Worm (Caenorhabditis elegans) whole organism, young adult: ENCODE measurements around the gene K07C5.2.

Experiments used
- B0019.2 ChIP-seq: fragments of 200-800 bp; sonication (Bioruptor generic); conservative IDR thresholded peaks from 2 replicates; pipeline ENCODE4 v1.3.6; 2022; ENCODE audit warnings: missing genetic modification reagents, missing genetic modification characterization, missing compliant biosample characterization
- B0261.1 ChIP-seq: sonication (generic microtip); optimal IDR thresholded peaks from 2 replicates; lab custom pipeline; 2016; ENCODE audit warnings: mild to moderate bottlenecking, missing genetic modification characterization, moderate library complexity, missing compliant biosample characterization
- C06A6.2 ChIP-seq: fragments of 200-800 bp; sonication (Bioruptor generic); conservative IDR thresholded peaks from 2 replicates; pipeline ENCODE4 v1.3.6; 2022; ENCODE audit warnings: missing genetic modification characterization, missing compliant biosample characterization
- D2030.7 ChIP-seq: fragments of 200-800 bp; sonication (Bioruptor generic); IDR thresholded peaks from 2 replicates; pipeline ENCODE4 v1.3.6; 2022; ENCODE audit warnings: missing genetic modification reagents, missing genetic modification characterization, missing compliant biosample characterization
- F33H1.4 ChIP-seq: fragments of 200-800 bp; sonication (Bioruptor generic); IDR thresholded peaks from 2 replicates; pipeline ENCODE4 v1.3.6; 2022; ENCODE audit warnings: missing genetic modification reagents, missing genetic modification characterization, missing compliant biosample characterization
- F52B5.7 ChIP-seq: sonication (generic microtip); optimal IDR thresholded peaks from 2 replicates; lab custom pipeline; 2016; ENCODE audit warnings: mild to moderate bottlenecking, missing genetic modification characterization, missing compliant biosample characterization
- F57A8.1 ChIP-seq: fragments of 200-800 bp; sonication (Bioruptor generic); optimal IDR thresholded peaks from 2 replicates; lab custom pipeline; 2018; ENCODE audit warnings: mild to moderate bottlenecking, missing genetic modification characterization, moderate library complexity, missing compliant biosample characterization
- Y56A3A.18 ChIP-seq: fragments of 200-800 bp; sonication (Bioruptor generic); IDR thresholded peaks from 2 replicates; pipeline ENCODE4 v1.3.6; 2022; ENCODE audit warnings: missing genetic modification reagents, missing genetic modification characterization, missing compliant biosample characterization
- Y79H2A.3 ChIP-seq: fragments of 200-800 bp; sonication (Bioruptor generic); conservative IDR thresholded peaks from 2 replicates; pipeline ENCODE4 v1.3.6; 2022; ENCODE audit warnings: missing genetic modification reagents, missing genetic modification characterization, missing compliant biosample characterization
- ZK185.1 ChIP-seq: sonication (generic microtip); optimal IDR thresholded peaks from 2 replicates; lab custom pipeline; 2016; ENCODE audit warnings: mild to moderate bottlenecking, missing genetic modification characterization, missing compliant biosample characterization; ENCODE audit not compliant: poor library complexity, severe bottlenecking
- bed-1 ChIP-seq: fragments of 200-800 bp; sonication (Bioruptor generic); IDR thresholded peaks from 2 replicates; pipeline ENCODE4 v1.3.6; 2022; ENCODE audit warnings: missing genetic modification reagents, missing genetic modification characterization, missing compliant biosample characterization
- bed-2 ChIP-seq: fragments of 200-800 bp; sonication (Bioruptor generic); IDR thresholded peaks from 2 replicates; pipeline ENCODE4 v1.3.6; 2022; ENCODE audit warnings: missing genetic modification reagents, missing genetic modification characterization, missing compliant biosample characterization
- cebp-1 ChIP-seq, 2 experiments: fragments of 200-800 bp in 1 of 2; sonication (Bioruptor generic) in 1 of 2; sonication (generic microtip) in 1 of 2; IDR thresholded peaks in 1 of 2; optimal IDR thresholded peaks in 1 of 2; 2 replicates each; pipeline versions ENCODE4 v1.3.6 to Lab custom; 2017 to 2022; ENCODE audit warnings: missing compliant biosample characterization in 2 of 2, missing genetic modification characterization in 2 of 2, mild to moderate bottlenecking in 1 of 2, missing genetic modification reagents in 1 of 2, moderate library complexity in 1 of 2
- ceh-27 ChIP-seq: fragments of 200-800 bp; sonication (Bioruptor generic); optimal IDR thresholded peaks from 2 replicates; lab custom pipeline; 2018; ENCODE audit warnings: mild to moderate bottlenecking, missing genetic modification characterization, moderate library complexity, missing compliant biosample characterization
- ceh-40 ChIP-seq: fragments of 200-800 bp; sonication (Bioruptor generic); IDR thresholded peaks from 2 replicates; pipeline ENCODE4 v1.3.6; 2022; ENCODE audit warnings: missing genetic modification characterization, missing compliant biosample characterization
- ceh-79 ChIP-seq: sonication (generic microtip); optimal IDR thresholded peaks from 2 replicates; lab custom pipeline; 2017; ENCODE audit warnings: mild to moderate bottlenecking, missing genetic modification characterization, missing compliant biosample characterization
- ceh-91 ChIP-seq: fragments of 200-800 bp; sonication (Bioruptor generic); IDR thresholded peaks from 2 replicates; pipeline ENCODE4 v1.3.6; 2022; ENCODE audit warnings: missing genetic modification reagents, missing genetic modification characterization, missing compliant biosample characterization
- chd-7 ChIP-seq: sonication (generic microtip); optimal IDR thresholded peaks from 2 replicates; lab custom pipeline; 2016; ENCODE audit warnings: mild to moderate bottlenecking, missing genetic modification characterization, moderate library complexity, missing compliant biosample characterization
- die-1 ChIP-seq: sonication (generic microtip); optimal IDR thresholded peaks from 2 replicates; lab custom pipeline; 2016; ENCODE audit warnings: missing genotype, mild to moderate bottlenecking, missing genetic modification characterization, missing compliant biosample characterization
- dox-1 ChIP-seq: fragments of 200-800 bp; sonication (Bioruptor generic); IDR thresholded peaks from 2 replicates; pipeline ENCODE4 v1.3.6; 2022; ENCODE audit warnings: missing genetic modification reagents, missing genetic modification characterization, missing compliant biosample characterization
- dpff-1 ChIP-seq: sonication (generic microtip); optimal IDR thresholded peaks from 2 replicates; lab custom pipeline; 2017; ENCODE audit warnings: mild to moderate bottlenecking, missing genetic modification characterization, missing compliant biosample characterization
- egl-44 ChIP-seq: fragments of 200-800 bp; sonication (Bioruptor generic); IDR thresholded peaks from 2 replicates; pipeline ENCODE4 v1.3.6; 2022; ENCODE audit warnings: missing genetic modification reagents, missing genetic modification characterization, missing compliant biosample characterization
- ekl-4 ChIP-seq: fragments of 200-800 bp; sonication (Bioruptor generic); IDR thresholded peaks from 2 replicates; pipeline ENCODE4 v1.3.6; 2022; ENCODE audit warnings: missing genetic modification reagents, missing genetic modification characterization, missing compliant biosample characterization
- fkh-3 ChIP-seq: sonication (generic microtip); optimal IDR thresholded peaks from 2 replicates; lab custom pipeline; 2016; ENCODE audit warnings: mild to moderate bottlenecking, missing genetic modification characterization, missing compliant biosample characterization
- hlh-26 ChIP-seq: fragments of 200-800 bp; sonication (Bioruptor generic); conservative IDR thresholded peaks from 2 replicates; pipeline ENCODE4 v1.3.6; 2022; ENCODE audit warnings: missing genetic modification reagents, missing genetic modification characterization, missing compliant biosample characterization
- hmg-1.2 ChIP-seq: fragments of 200-800 bp; sonication (Bioruptor generic); IDR thresholded peaks from 2 replicates; pipeline ENCODE4 v1.3.6; 2022; ENCODE audit warnings: missing genetic modification reagents, missing genetic modification characterization, missing compliant biosample characterization
- hmg-20 ChIP-seq: fragments of 200-800 bp; sonication (Bioruptor generic); IDR thresholded peaks from 2 replicates; pipeline ENCODE4 v1.3.6; 2022; ENCODE audit warnings: missing genetic modification reagents, missing genetic modification characterization, missing compliant biosample characterization
- hsf-1 ChIP-seq: fragments of 200-800 bp; sonication (Bioruptor generic); IDR thresholded peaks from 2 replicates; pipeline ENCODE4 v1.3.6; 2022; ENCODE audit warnings: missing genetic modification reagents, missing genetic modification characterization, missing compliant biosample characterization
- lin-35 ChIP-seq, 3 experiments: fragments of 150-350 bp in 2 of 3; sonication (generic microtip) in 1 of 3; optimal IDR thresholded peaks; 2 replicates each; lab custom pipeline; 2014 to 2018; ENCODE audit warnings: missing biosample characterization in 3 of 3, missing genetic modification characterization in 3 of 3, missing genetic modification reagents in 3 of 3
- lir-1 ChIP-seq: fragments of 200-800 bp; sonication (Bioruptor generic); conservative IDR thresholded peaks from 2 replicates; pipeline ENCODE4 v1.3.6; 2022; ENCODE audit warnings: missing genetic modification reagents, missing genetic modification characterization, missing compliant biosample characterization
- madf-10 ChIP-seq: sonication (generic microtip); optimal IDR thresholded peaks from 2 replicates; lab custom pipeline; 2016; ENCODE audit warnings: mild to moderate bottlenecking, missing genetic modification characterization, missing compliant biosample characterization
- nhr-120 ChIP-seq: fragments of 200-800 bp; sonication (Bioruptor generic); IDR thresholded peaks from 2 replicates; pipeline ENCODE4 v1.3.6; 2022; ENCODE audit warnings: missing genetic modification characterization, missing compliant biosample characterization
- rcor-1 ChIP-seq: fragments of 200-800 bp; sonication (Bioruptor generic); IDR thresholded peaks from 2 replicates; pipeline ENCODE4 v1.3.6; 2022; ENCODE audit warnings: missing genetic modification reagents, missing genetic modification characterization, missing compliant biosample characterization
- repo-1 ChIP-seq: sonication (generic microtip); optimal IDR thresholded peaks from 2 replicates; lab custom pipeline; 2017; ENCODE audit warnings: mild to moderate bottlenecking, missing genetic modification characterization, missing compliant biosample characterization
- rpc-1 ChIP-seq, 2 experiments: fragments of 150-350 bp in 1 of 2; sonication (generic microtip) in 1 of 2; optimal IDR thresholded peaks; 2 replicates each; lab custom pipeline; 2014 to 2018; ENCODE audit warnings: missing biosample characterization in 1 of 2, missing genetic modification characterization in 1 of 2, missing genetic modification reagents in 1 of 2, missing genotype in 1 of 2
- sea-2 ChIP-seq: fragments of 200-800 bp; sonication (Bioruptor generic); IDR thresholded peaks from 2 replicates; pipeline ENCODE4 v1.3.6; 2022; ENCODE audit warnings: missing genetic modification characterization, missing compliant biosample characterization
- snpc-1.3 ChIP-seq: sonication (generic microtip); optimal IDR thresholded peaks from 2 replicates; lab custom pipeline; 2017; ENCODE audit warnings: missing genetic modification characterization, mild to moderate bottlenecking, missing compliant biosample characterization, antibody characterized with exemption, moderate library complexity, missing genotype, missing genetic modification reagents; ENCODE audit not compliant: insufficient read depth
- snpc-4 ChIP-seq, 5 experiments: fragments of 150-350 bp in 1 of 5; sonication (generic microtip) in 4 of 5; optimal IDR thresholded peaks; 2 replicates each; lab custom pipeline; 2014 to 2018; ENCODE audit warnings: missing genetic modification characterization in 5 of 5, missing biosample characterization in 3 of 5, antibody characterized with exemption in 2 of 5, mild to moderate bottlenecking in 2 of 5, missing compliant biosample characterization in 2 of 5, missing genotype in 2 of 5, moderate library complexity in 2 of 5, missing genetic modification reagents in 1 of 5
- unc-62 ChIP-seq: fragments of 150-350 bp; optimal IDR thresholded peaks from 2 replicates; lab custom pipeline; 2014; ENCODE audit warnings: missing biosample characterization, missing genetic modification reagents, missing genetic modification characterization
- xnd-1 ChIP-seq: sonication (generic microtip); optimal IDR thresholded peaks from 2 replicates; lab custom pipeline; 2016; ENCODE audit warnings: missing genotype, missing genetic modification reagents, missing genetic modification characterization, missing compliant biosample characterization
- ztf-22 ChIP-seq: fragments of 200-800 bp; sonication (Bioruptor generic); optimal IDR thresholded peaks from 2 replicates; lab custom pipeline; 2018; ENCODE audit warnings: mild to moderate bottlenecking, missing genetic modification characterization, moderate library complexity, missing compliant biosample characterization

The K07C5.2 gene

ce11 chrV:10355773-10356335 is 16.6 kb downstream of the K07C5.2 start, which contains the start of gene sluh-7 (continued):
- TF ChIP-seq dox-1 (GFP tag; lab: Robert Waterston, UW) (0 out of 2 replicates have a peak, but pooled peaks have one; percentile 46), bed-1 (no peak), Y79H2A.3 (GFP tag; lab: Robert Waterston, UW) (no peak), lin-35 (GFP tag; optimal IDR thresholded peaks at IDR 0.05; lab: Kevin White, UChicago) (peak in 1 of 3 experiments; percentile 83), rcor-1 (GFP tag; lab: Robert Waterston, UW) (no peak), B0261.1 (tag; lab: Kevin White, UChicago) (no peak), D2030.7 (peak; percentile 15; the same call in 1 of the 2 replicates), F52B5.7 (tag; lab: Kevin White, UChicago) (no peak), nhr-120 (GFP tag; lab: Robert Waterston, UW) (no peak), egl-44 (GFP tag; lab: Robert Waterston, UW) (no peak), madf-10 (peak; percentile 47), B0019.2 (GFP tag; lab: Robert Waterston, UW) (no peak), unc-62 (GFP tag; lab: Kevin White, UChicago) (no peak), ceh-27 (GFP tag; lab: Kevin White, UChicago) (peak; percentile 89), ceh-79 (tag; lab: Kevin White, UChicago) (no peak), rpc-1 (optimal IDR thresholded peaks at IDR 0.05; lab: Kevin White, UChicago) (no peak), rpc-1 (tag; optimal IDR thresholded peaks at IDR 0.05; lab: Kevin White, UChicago) (no peak), C06A6.2 (GFP tag; lab: Robert Waterston, UW) (no peak), cebp-1 (GFP tag; IDR thresholded peaks at IDR 0.05; lab: Robert Waterston, UW) (no peak), cebp-1 (tag; optimal IDR thresholded peaks at IDR 0.05; lab: Kevin White, UChicago) (peak; percentile 63), chd-7 (no peak), ceh-40 (no peak), F57A8.1 (GFP tag; lab: Kevin White, UChicago) (no peak), ztf-22 (GFP tag; lab: Kevin White, UChicago) (no peak), dpff-1 (no peak), repo-1 (tag; lab: Kevin White, UChicago) (no peak), bed-2 (GFP tag; lab: Robert Waterston, UW) (no peak), sea-2 (GFP tag; lab: Robert Waterston, UW) (no peak), F33H1.4 (GFP tag; lab: Robert Waterston, UW) (peak; percentile 65), die-1 (tag; lab: Kevin White, UChicago) (no peak), fkh-3 (tag; lab: Kevin White, UChicago) (no peak), ceh-91 (0 out of 2 replicates have a peak, but pooled peaks have one; percentile 11), ekl-4 (GFP tag; lab: Robert Waterston, UW) (peak; percentile 34; the same call in 1 of the 2 replicates), hlh-26 (no peak), xnd-1 (no peak), hsf-1 (no peak), Y56A3A.18 (GFP tag; lab: Robert Waterston, UW) (no peak), hmg-20 (GFP tag; lab: Robert Waterston, UW) (no peak), ZK185.1 (peak; percentile 92), lir-1 (GFP tag; lab: Robert Waterston, UW) (peak; percentile 49; the same call in 1 of the 2 replicates), snpc-1.3 (tag; lab: Kevin White, UChicago) (peak; percentile 25), snpc-4 (GFP tag; optimal IDR thresholded peaks at IDR 0.05; lab: Kevin White, UChicago) (no peak), snpc-4 (tag; optimal IDR thresholded peaks at IDR 0.05; lab: Kevin White, UChicago) (peak in 3 of 4 experiments; percentile 24 to 61 (median 56)), hmg-1.2 (GFP tag; lab: Robert Waterston, UW) (peak; percentile 37; the same call in 1 of the 2 replicates)
